Fruit fly (Drosophila melanogaster) whole organism, embryonic: ENCODE data around the gene Zip89B.
A peak's percentile ranks its signal among the peaks of the same experiment; 100 is the strongest.

ENCODE experiments used
- Atf-2 ChIP-seq: fragments of 200-800 bp; sonication (Bioruptor generic); optimal IDR thresholded peaks from 2 replicates; lab custom pipeline; 2016; ENCODE audit warnings: missing biosample characterization, missing genetic modification characterization
- CG10274 ChIP-seq: fragments of 200-800 bp; sonication (Bioruptor generic); optimal IDR thresholded peaks from 3 replicates; lab custom pipeline; 2017; ENCODE audit warnings: missing biosample characterization, mild to moderate bottlenecking, missing genetic modification characterization
- CG10565 ChIP-seq: fragments of 200-800 bp; sonication (Bioruptor generic); optimal IDR thresholded peaks from 3 replicates; lab custom pipeline; 2016; ENCODE audit warnings: missing biosample characterization, mild to moderate bottlenecking, missing genetic modification characterization
- CG10979 ChIP-seq: fragments of 200-800 bp; sonication (Bioruptor generic); optimal IDR thresholded peaks from 2 replicates; lab custom pipeline; 2018; ENCODE audit warnings: missing biosample characterization, mild to moderate bottlenecking, missing genetic modification characterization, moderate library complexity
- CG11695 ChIP-seq: fragments of 200-800 bp; sonication (Bioruptor generic); IDR thresholded peaks from 3 replicates; pipeline ENCODE4 v1.3.6; 2022; ENCODE audit warnings: missing biosample characterization, missing genetic modification characterization
- CG1233 ChIP-seq: fragments of 200-800 bp; sonication (Bioruptor generic); optimal IDR thresholded peaks from 4 replicates; lab custom pipeline; 2018; ENCODE audit warnings: missing biosample characterization, mild to moderate bottlenecking, missing genetic modification characterization
- CG13123 ChIP-seq: fragments of 200-800 bp; sonication (Bioruptor generic); optimal IDR thresholded peaks from 2 replicates; lab custom pipeline; 2016; ENCODE audit warnings: missing biosample characterization, missing genetic modification characterization
- CG13287 ChIP-seq: fragments of 200-800 bp; sonication (Bioruptor generic); IDR thresholded peaks from 2 replicates; pipeline ENCODE4 v1.3.6; 2022; ENCODE audit warnings: missing biosample characterization, missing genetic modification characterization; ENCODE audit not compliant: partially characterized antibody
- CG13424 ChIP-seq: fragments of 200-800 bp; sonication (Bioruptor generic); optimal IDR thresholded peaks from 2 replicates; lab custom pipeline; 2019; ENCODE audit warnings: missing biosample characterization, mild to moderate bottlenecking, missing genetic modification characterization, moderate library complexity
- CG14667 ChIP-seq: fragments of 200-800 bp; sonication (Bioruptor generic); IDR thresholded peaks from 2 replicates; pipeline ENCODE4 v1.3.6; 2022; ENCODE audit warnings: missing biosample characterization, missing genetic modification characterization
- CG18599 ChIP-seq: fragments of 200-800 bp; sonication (Bioruptor generic); optimal IDR thresholded peaks from 3 replicates; lab custom pipeline; 2017; ENCODE audit warnings: missing biosample characterization, missing genetic modification characterization, mild to moderate bottlenecking, moderate library complexity, missing genetic modification reagents
- CG2120 ChIP-seq: fragments of 200-800 bp; sonication (Bioruptor generic); optimal IDR thresholded peaks from 3 replicates; lab custom pipeline; 2016; ENCODE audit warnings: missing biosample characterization, missing genetic modification characterization
- CG2678 ChIP-seq: fragments of 200-800 bp; sonication (Bioruptor generic); optimal IDR thresholded peaks from 3 replicates; lab custom pipeline; 2019; ENCODE audit warnings: missing biosample characterization, mild to moderate bottlenecking, missing genetic modification characterization, moderate library complexity
- CG32532 ChIP-seq: fragments of 200-800 bp; sonication (Bioruptor generic); IDR thresholded peaks from 2 replicates; pipeline ENCODE4 v1.3.6; 2022; ENCODE audit warnings: missing biosample characterization, missing genetic modification characterization
- CG33213 ChIP-seq: fragments of 200-800 bp; sonication (Bioruptor generic); optimal IDR thresholded peaks from 3 replicates; lab custom pipeline; 2016; ENCODE audit warnings: missing biosample characterization, missing genetic modification characterization
- CG6254 ChIP-seq: fragments of 200-800 bp; sonication (Bioruptor generic); optimal IDR thresholded peaks from 3 replicates; lab custom pipeline; 2017; ENCODE audit warnings: mild to moderate bottlenecking, missing biosample characterization, missing genetic modification reagents, missing genetic modification characterization
- CG6689 ChIP-seq: fragments of 200-800 bp; sonication (Bioruptor generic); IDR thresholded peaks from 2 replicates; pipeline ENCODE4 v1.3.6; 2022; ENCODE audit warnings: missing biosample characterization, missing genetic modification characterization
- CG6791 ChIP-seq: fragments of 200-800 bp; sonication (Bioruptor generic); IDR thresholded peaks from 3 replicates; pipeline ENCODE4 v1.3.6; 2022; ENCODE audit warnings: missing biosample characterization, missing genetic modification characterization; ENCODE audit not compliant: partially characterized antibody
- CG8359 ChIP-seq: fragments of 200-800 bp; sonication (Bioruptor generic); optimal IDR thresholded peaks from 2 replicates; lab custom pipeline; 2017; ENCODE audit warnings: missing biosample characterization, mild to moderate bottlenecking, missing genetic modification characterization, borderline replicate concordance
- CG8924 ChIP-seq: fragments of 200-800 bp; optimal IDR thresholded peaks from 3 replicates; lab custom pipeline; 2019; ENCODE audit warnings: missing biosample characterization, mild to moderate bottlenecking, missing genetic modification characterization, moderate library complexity
- CrebB ChIP-seq: fragments of 200-800 bp; sonication (Bioruptor generic); optimal IDR thresholded peaks from 3 replicates; lab custom pipeline; 2018; ENCODE audit warnings: missing biosample characterization, mild to moderate bottlenecking, missing genetic modification characterization
- D19B ChIP-seq: fragments of 200-800 bp; sonication (Bioruptor generic); optimal IDR thresholded peaks from 2 replicates; lab custom pipeline; 2017; ENCODE audit warnings: missing biosample characterization, mild to moderate bottlenecking, missing genetic modification characterization
- Dbx ChIP-seq: fragments of 200-800 bp; sonication (Bioruptor generic); IDR thresholded peaks from 3 replicates; pipeline ENCODE4 v1.3.6; 2022; ENCODE audit warnings: missing biosample characterization, missing genetic modification characterization
- Ets65A ChIP-seq: fragments of 200-800 bp; sonication (Bioruptor generic); peaks from one replicate; lab custom pipeline; 2016; ENCODE audit warnings: missing biosample characterization, missing genetic modification characterization
- Hey ChIP-seq: fragments of 200-800 bp; sonication (Bioruptor generic); optimal IDR thresholded peaks from 3 replicates; lab custom pipeline; 2018; ENCODE audit warnings: missing biosample characterization, mild to moderate bottlenecking, missing genetic modification characterization
- Hmx ChIP-seq: fragments of 200-800 bp; sonication (Bioruptor generic); optimal IDR thresholded peaks from 2 replicates; lab custom pipeline; 2016; ENCODE audit warnings: missing biosample characterization, missing genetic modification characterization
- Med ChIP-seq: fragments of 200-800 bp; sonication (Bioruptor generic); peaks from one replicate; lab custom pipeline; 2016; ENCODE audit warnings: missing biosample characterization, missing genetic modification characterization, mild to moderate bottlenecking, inconsistent platforms, moderate library complexity
- Myb ChIP-seq: fragments of 200-800 bp; sonication (Bioruptor generic); optimal IDR thresholded peaks from 2 replicates; lab custom pipeline; 2016; ENCODE audit warnings: missing biosample characterization, missing genetic modification characterization
- Vsx1 ChIP-seq: fragments of 200-800 bp; sonication (Bioruptor generic); optimal IDR thresholded peaks from 2 replicates; lab custom pipeline; 2017; ENCODE audit warnings: missing biosample characterization, mild to moderate bottlenecking, missing genetic modification characterization, missing genetic modification reagents
- ac ChIP-seq: fragments of 200-800 bp; sonication (Bioruptor generic); optimal IDR thresholded peaks from 3 replicates; lab custom pipeline; 2017; ENCODE audit warnings: missing biosample characterization, mild to moderate bottlenecking, missing genetic modification characterization
- bsh ChIP-seq, 2 experiments: fragments of 200-800 bp; sonication (Bioruptor generic); optimal IDR thresholded peaks; 2 replicates each; lab custom pipeline; 2017 to 2018; ENCODE audit warnings: mild to moderate bottlenecking in 2 of 2, missing biosample characterization in 2 of 2, missing genetic modification characterization in 2 of 2, moderate library complexity in 1 of 2
- cad ChIP-seq: fragments of >200 bp; optimal IDR thresholded peaks from 2 replicates; lab custom pipeline; 2017; ENCODE audit warnings: missing biosample characterization, missing genetic modification characterization
- cas ChIP-seq: fragments of 200-800 bp; sonication (Bioruptor generic); IDR thresholded peaks from 2 replicates; pipeline ENCODE4 v1.3.6; 2022; ENCODE audit warnings: missing biosample characterization, missing genetic modification characterization
- chinmo ChIP-seq: fragments of 200-800 bp; sonication (Bioruptor generic); IDR thresholded peaks from 4 replicates; pipeline ENCODE4 v1.3.6; 2022; ENCODE audit warnings: missing biosample characterization, missing genetic modification characterization; ENCODE audit not compliant: partially characterized antibody
- dan ChIP-seq: fragments of 200-800 bp; sonication (Bioruptor generic); IDR thresholded peaks from 2 replicates; pipeline ENCODE4 v1.3.6; 2022; ENCODE audit warnings: missing biosample characterization, missing genetic modification characterization
- gem ChIP-seq: fragments of 200-800 bp; sonication (Bioruptor generic); optimal IDR thresholded peaks from 2 replicates; lab custom pipeline; 2019; ENCODE audit warnings: missing biosample characterization, mild to moderate bottlenecking, missing genetic modification characterization, moderate library complexity
- gro ChIP-seq: fragments of 200-800 bp; sonication (Bioruptor generic); optimal IDR thresholded peaks from 2 replicates; lab custom pipeline; 2016; ENCODE audit warnings: missing biosample characterization, missing genetic modification characterization
- insv ChIP-seq, 2 experiments: fragments of 200-800 bp; sonication (Bioruptor generic); optimal IDR thresholded peaks; 3 replicates each; lab custom pipeline; 2016 to 2018; ENCODE audit warnings: missing biosample characterization in 2 of 2, missing genetic modification characterization in 2 of 2
- nom ChIP-seq: fragments of 200-800 bp; sonication (Bioruptor generic); optimal IDR thresholded peaks from 2 replicates; lab custom pipeline; 2017; ENCODE audit warnings: missing biosample characterization, missing genetic modification characterization, mild to moderate bottlenecking, moderate library complexity, missing genetic modification reagents
- oc ChIP-seq: fragments of 200-800 bp; sonication (Bioruptor generic); optimal IDR thresholded peaks from 2 replicates; lab custom pipeline; 2018; ENCODE audit warnings: missing biosample characterization, mild to moderate bottlenecking, missing genetic modification characterization, moderate library complexity
- otp ChIP-seq: fragments of 200-800 bp; sonication (Bioruptor generic); IDR thresholded peaks from 3 replicates; pipeline ENCODE4, ENCODE4 v1.3.6; 2022; ENCODE audit warnings: missing biosample characterization, missing genetic modification characterization
- pros ChIP-seq: fragments of 200-800 bp; sonication (Bioruptor generic); optimal IDR thresholded peaks from 3 replicates; lab custom pipeline; 2019; ENCODE audit warnings: missing biosample characterization, mild to moderate bottlenecking, missing genetic modification characterization, moderate library complexity
- ranshi ChIP-seq: fragments of 200-800 bp; sonication (Bioruptor generic); IDR thresholded peaks from 2 replicates; pipeline ENCODE4 v1.3.6; 2022; ENCODE audit warnings: missing biosample characterization, missing genetic modification characterization
- sc ChIP-seq, 3 experiments: fragments of >200 bp in 2 of 3; fragments of 200-800 bp in 1 of 3; sonication (Bioruptor generic) in 1 of 3; optimal IDR thresholded peaks; 2 replicates in 2 of 3; 3 replicates in 1 of 3; lab custom pipeline; 2017; ENCODE audit warnings: mild to moderate bottlenecking in 1 of 3, missing biosample characterization in 1 of 3, missing genetic modification characterization in 1 of 3, missing genetic modification reagents in 1 of 3
- so ChIP-seq: fragments of 200-800 bp; sonication (Bioruptor generic); IDR thresholded peaks from 3 replicates; pipeline ENCODE4 v1.3.6; 2022; ENCODE audit warnings: missing biosample characterization, missing genetic modification characterization
- sug ChIP-seq: fragments of 200-800 bp; optimal IDR thresholded peaks from 2 replicates; lab custom pipeline; 2019; ENCODE audit warnings: missing biosample characterization, mild to moderate bottlenecking, missing genetic modification characterization, moderate library complexity
- z ChIP-seq: fragments of 200-800 bp; sonication (Bioruptor generic); IDR thresholded peaks from 3 replicates; pipeline ENCODE4 v1.3.6; 2022; ENCODE audit warnings: missing biosample characterization, missing genetic modification characterization

Gene Zip89B

DNA sequence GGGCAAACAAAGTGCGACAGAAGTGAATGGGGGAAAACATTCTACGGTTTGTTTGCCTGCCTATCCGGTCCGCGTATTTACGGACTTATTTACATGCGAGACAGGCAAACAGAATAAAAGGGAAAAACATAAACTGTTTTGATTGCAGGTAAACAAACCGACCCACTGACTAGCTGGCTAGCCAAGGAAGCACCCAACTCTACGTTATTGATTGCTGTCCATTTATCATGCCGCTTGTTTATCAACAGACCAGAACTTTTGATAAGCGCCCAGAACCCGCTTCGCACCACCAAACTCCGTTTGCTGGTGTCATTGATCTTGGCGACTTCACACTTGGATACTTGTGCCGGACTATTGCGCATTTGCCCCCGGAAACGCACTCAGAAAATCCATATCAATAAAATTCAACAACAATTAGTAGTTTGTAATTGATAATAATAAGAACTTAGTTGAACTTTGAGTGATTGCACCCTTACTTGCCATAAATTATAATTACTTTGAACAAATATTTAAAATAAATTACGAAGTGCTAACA is 26.3 kb downstream of the Zip89B start (continued):
- peak; percentile 38 for TF ChIP-seq sug (tag; lab: Kevin White, UChicago)
- TF ChIP-seq CG6254 (GFP tag; lab: Kevin White, UChicago): peak; percentile 66
- no peak; the same call in 1 of the 2 replicates for TF ChIP-seq CG32532
- peak; percentile 42 for TF ChIP-seq CG10979
- TF ChIP-seq dan (GFP tag; lab: Robert Waterston, UW): no peak
- TF ChIP-seq CG6791 (GFP tag; lab: Robert Waterston, UW): no peak
- peak; percentile 72 for TF ChIP-seq CG2678 (tag; lab: Kevin White, UChicago)
- TF ChIP-seq Myb (GFP tag; lab: Kevin White, UChicago): peak; percentile 34
- TF ChIP-seq ranshi (GFP tag; lab: Robert Waterston, UW): peak; percentile 11; the same call in 1 of the 2 replicates
- TF ChIP-seq cad: no peak
- peak; percentile 29; the same call in 1 of the 3 replicates for TF ChIP-seq so (GFP tag; lab: Robert Waterston, UW)
- peak; percentile 70 for TF ChIP-seq Hey (tag; lab: Kevin White, UChicago)
- peak; percentile 75 for TF ChIP-seq Vsx1 (GFP tag; lab: Kevin White, UChicago)
- TF ChIP-seq otp (GFP tag; lab: Robert Waterston, UW): peak; percentile 80
- no peak; the same call in 1 of the 2 replicates for TF ChIP-seq CG6689
- TF ChIP-seq ac (GFP tag; lab: Kevin White, UChicago): peak; percentile 60
- no peak for TF ChIP-seq Hmx (GFP tag; lab: Kevin White, UChicago)
- TF ChIP-seq pros (GFP tag; lab: Kevin White, UChicago): no peak
- peak; percentile 81 for TF ChIP-seq CG13123 (GFP tag; lab: Kevin White, UChicago)
- no peak for TF ChIP-seq CG14667 (GFP tag; lab: Robert Waterston, UW)
- TF ChIP-seq CG2120 (GFP tag; lab: Kevin White, UChicago): peak; percentile 60

DNA sequence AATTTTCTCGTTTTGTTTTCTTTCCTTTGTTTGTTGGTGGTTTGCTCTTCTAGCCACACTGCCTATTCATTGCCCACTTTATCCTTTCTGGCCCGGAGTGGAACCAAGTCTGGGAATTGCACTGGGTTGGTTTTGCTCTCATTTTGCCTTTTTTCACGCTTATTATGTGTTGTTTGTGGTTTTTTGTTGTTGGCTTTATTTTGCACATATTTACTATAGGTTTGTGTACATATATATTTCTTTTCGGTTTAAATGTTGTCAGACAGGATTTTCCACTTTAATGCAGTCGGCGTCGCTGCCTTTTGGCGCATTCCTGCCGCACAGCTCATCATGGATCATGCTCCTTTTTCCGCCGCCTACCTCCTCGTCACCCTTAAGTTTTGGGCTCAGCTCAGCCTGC is 28.8 kb downstream of the Zip89B start:
- TF ChIP-seq sc (optimal IDR thresholded peaks at IDR 0.05; lab: Kevin White, UChicago): no peak
- TF ChIP-seq sc (GFP tag; optimal IDR thresholded peaks at IDR 0.05; lab: Kevin White, UChicago): no peak
- 0 out of 4 replicates have a peak, but pooled peaks have one; percentile 7 for TF ChIP-seq chinmo (GFP tag; lab: Robert Waterston, UW)
- TF ChIP-seq nom (GFP tag; lab: Kevin White, UChicago): peak; percentile 80
- TF ChIP-seq CG13287 (GFP tag; lab: Robert Waterston, UW): no peak
- TF ChIP-seq bsh (GFP tag; optimal IDR thresholded peaks at IDR 0.05; lab: Kevin White, UChicago): peak in 1 of 2 experiments; percentile 1
- TF ChIP-seq Ets65A (GFP tag; lab: Kevin White, UChicago): peak; percentile 32

DNA sequence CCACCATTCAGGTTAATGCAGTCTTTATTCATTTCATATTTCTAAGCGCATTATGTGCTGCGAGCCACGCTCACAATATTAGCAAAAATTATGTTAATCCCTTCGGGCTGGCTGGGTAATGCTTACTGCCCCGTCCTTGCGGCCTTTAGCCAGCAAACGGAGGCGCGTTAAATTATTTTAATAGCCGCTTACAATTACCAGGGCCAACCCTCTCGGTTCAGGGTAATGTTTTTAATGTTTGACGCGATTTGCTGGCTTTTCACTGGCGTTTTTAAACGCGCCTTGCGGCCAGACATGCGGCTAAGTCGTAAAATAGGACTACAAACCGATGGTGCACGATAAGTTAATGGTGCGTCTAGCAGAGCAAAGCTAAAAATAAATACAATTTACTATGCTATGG is 29.2 kb downstream of the Zip89B start:
- TF ChIP-seq CG8359 (GFP tag; lab: Kevin White, UChicago) (peak; percentile 94), CG13424 (tag; lab: Kevin White, UChicago) (no peak), CG11695 (GFP tag; lab: Robert Waterston, UW) (no peak), oc (tag; lab: Kevin White, UChicago) (peak; percentile 81), CG14667 (GFP tag; lab: Robert Waterston, UW) (no peak), gro (GFP tag; lab: Kevin White, UChicago) (no peak), sug (tag; lab: Kevin White, UChicago) (no peak), CG10274 (GFP tag; lab: Kevin White, UChicago) (no peak), insv (GFP tag; optimal IDR thresholded peaks at IDR 0.05; lab: Kevin White, UChicago) (no peak), CG18599 (GFP tag; lab: Kevin White, UChicago) (no peak), D19B (no peak), gem (tag; lab: Kevin White, UChicago) (no peak), cas (GFP tag; lab: Robert Waterston, UW) (no peak), CrebB (no peak), CG1233 (no peak), ranshi (GFP tag; lab: Robert Waterston, UW) (no peak), Atf-2 (no peak), z (GFP tag; lab: Robert Waterston, UW) (no peak), CG33213 (GFP tag; lab: Kevin White, UChicago) (no peak), CG8924 (tag; lab: Kevin White, UChicago) (no peak), Med (peak; percentile 45), CG10565 (no peak), Dbx (GFP tag; lab: Robert Waterston, UW) (peak; percentile 20; the same call in 1 of the 3 replicates)
